Worm (Caenorhabditis elegans) whole organism, L4 larva: ENCODE measurements around the gene hlh-6.

Experiments used
- D1046.2 ChIP-seq: fragments of 200-800 bp; sonication (Bioruptor generic); IDR thresholded peaks from 2 replicates; pipeline ENCODE4 v1.3.6; 2022; ENCODE audit warnings: missing genetic modification characterization, missing compliant biosample characterization
- F37D6.2 ChIP-seq: sonication (generic microtip); optimal IDR thresholded peaks from 2 replicates; lab custom pipeline; 2016; ENCODE audit warnings: mild to moderate bottlenecking, missing genetic modification characterization, missing compliant biosample characterization
- F44E2.7 ChIP-seq: fragments of 200-800 bp; sonication (Bioruptor generic); IDR thresholded peaks from 2 replicates; pipeline ENCODE4 v2.1.2; 2022; ENCODE audit warnings: missing genetic modification characterization, missing compliant biosample characterization
- F49E8.2 ChIP-seq: sonication (generic microtip); optimal IDR thresholded peaks from 2 replicates; lab custom pipeline; 2016; ENCODE audit warnings: missing compliant biosample characterization, mild to moderate bottlenecking, missing genetic modification characterization, borderline replicate concordance
- T20F7.1 ChIP-seq: fragments of 200-800 bp; sonication (Bioruptor generic); optimal IDR thresholded peaks from 2 replicates; lab custom pipeline; 2018; ENCODE audit warnings: mild to moderate bottlenecking, missing genetic modification characterization, missing compliant biosample characterization
- Y48G9A.11 ChIP-seq: fragments of 200-800 bp; sonication (Bioruptor generic); IDR thresholded peaks from 2 replicates; pipeline ENCODE4 v1.3.6; 2022; ENCODE audit warnings: missing genetic modification reagents, missing genetic modification characterization, missing compliant biosample characterization
- ZK337.2 ChIP-seq: fragments of 200-800 bp; sonication (Bioruptor generic); IDR thresholded peaks from 2 replicates; pipeline ENCODE4 v1.3.6; 2022; ENCODE audit warnings: missing genetic modification reagents, missing genetic modification characterization, missing compliant biosample characterization
- aha-1 ChIP-seq: fragments of 150-350 bp; peaks from one replicate; lab custom pipeline; 2014; ENCODE audit warnings: missing biosample characterization, missing genetic modification characterization
- aly-2 ChIP-seq: sonication (generic microtip); optimal IDR thresholded peaks from 2 replicates; lab custom pipeline; 2018; ENCODE audit warnings: missing biosample characterization, missing genetic modification characterization
- ceh-20 ChIP-seq: fragments of 200-800 bp; sonication (Bioruptor generic); IDR thresholded peaks from 2 replicates; pipeline ENCODE4 v1.3.6; 2022; ENCODE audit warnings: missing genetic modification reagents, missing genetic modification characterization, missing compliant biosample characterization
- ceh-62 ChIP-seq: sonication (generic microtip); optimal IDR thresholded peaks from 2 replicates; lab custom pipeline; 2017; ENCODE audit warnings: missing biosample characterization, missing genetic modification characterization
- ces-1 ChIP-seq: fragments of 150-350 bp; sonication (generic microtip); optimal IDR thresholded peaks from 4 replicates; lab custom pipeline; 2014; ENCODE audit warnings: missing biosample characterization, missing genetic modification reagents, missing genetic modification characterization
- ctbp-1 ChIP-seq: fragments of 200-800 bp; sonication (Bioruptor generic); IDR thresholded peaks from 2 replicates; pipeline ENCODE4 v1.3.6; 2022; ENCODE audit warnings: missing genetic modification reagents, missing genetic modification characterization, missing compliant biosample characterization
- daf-16 ChIP-seq, 3 experiments: sonication (generic microtip); optimal IDR thresholded peaks; 2 replicates each; lab custom pipeline; 2016 to 2017; ENCODE audit warnings: missing genetic modification characterization in 3 of 3, missing genetic modification reagents in 3 of 3, mild to moderate bottlenecking in 2 of 3, missing compliant biosample characterization in 2 of 3, missing biosample characterization in 1 of 3, moderate library complexity in 1 of 3
- dmd-6 ChIP-seq: fragments of 200-800 bp; sonication (Bioruptor generic); IDR thresholded peaks from 2 replicates; pipeline ENCODE4 v1.3.6; 2022; ENCODE audit warnings: missing genetic modification reagents, missing genetic modification characterization, missing compliant biosample characterization
- dmd-9 ChIP-seq: fragments of 200-800 bp; sonication (Bioruptor generic); IDR thresholded peaks from 2 replicates; pipeline ENCODE4 v1.3.6; 2022; ENCODE audit warnings: missing genetic modification reagents, missing genetic modification characterization, missing compliant biosample characterization
- duxl-1 ChIP-seq: sonication (generic microtip); optimal IDR thresholded peaks from 2 replicates; lab custom pipeline; 2016; ENCODE audit warnings: mild to moderate bottlenecking, missing genetic modification characterization, moderate library complexity, missing compliant biosample characterization; ENCODE audit not compliant: poor library complexity
- egl-27 ChIP-seq: sonication (generic microtip); optimal IDR thresholded peaks from 3 replicates; lab custom pipeline; 2017; ENCODE audit warnings: missing biosample characterization, missing genetic modification reagents, missing genetic modification characterization
- hif-1 ChIP-seq, 2 experiments: sonication (generic microtip); optimal IDR thresholded peaks; 2 replicates each; lab custom pipeline; 2016 to 2017; ENCODE audit warnings: missing compliant biosample characterization in 2 of 2, missing genetic modification characterization in 2 of 2, missing genetic modification reagents in 2 of 2, missing genotype in 2 of 2, mild to moderate bottlenecking in 1 of 2
- hlh-11 ChIP-seq: fragments of 200-800 bp; sonication (Bioruptor generic); optimal IDR thresholded peaks from 2 replicates; lab custom pipeline; 2018; ENCODE audit warnings: mild to moderate bottlenecking, missing genetic modification characterization, missing compliant biosample characterization
- hlh-30 ChIP-seq: sonication (generic microtip); optimal IDR thresholded peaks from 2 replicates; lab custom pipeline; 2017; ENCODE audit warnings: antibody characterized with exemption, mild to moderate bottlenecking, missing genetic modification characterization, missing compliant biosample characterization; ENCODE audit not compliant: insufficient read depth
- lim-7 ChIP-seq: fragments of 200-800 bp; sonication (Bioruptor generic); IDR thresholded peaks from 2 replicates; pipeline ENCODE4 v1.3.6; 2022; ENCODE audit warnings: missing genetic modification characterization, missing compliant biosample characterization
- lin-38 ChIP-seq: fragments of 200-800 bp; sonication (Bioruptor generic); IDR thresholded peaks from 2 replicates; pipeline ENCODE4 v1.3.6; 2022; ENCODE audit warnings: missing genetic modification reagents, missing genetic modification characterization, missing compliant biosample characterization
- lir-3 ChIP-seq: sonication (generic microtip); optimal IDR thresholded peaks from 2 replicates; lab custom pipeline; 2016; ENCODE audit warnings: mild to moderate bottlenecking, missing genetic modification characterization, missing compliant biosample characterization
- madf-9 ChIP-seq: fragments of 200-800 bp; sonication (Bioruptor generic); conservative IDR thresholded peaks from 2 replicates; pipeline ENCODE4 v1.3.6; 2022; ENCODE audit warnings: missing genetic modification reagents, missing genetic modification characterization, missing compliant biosample characterization
- mdl-1 ChIP-seq, 2 experiments: fragments of 150-350 bp in 1 of 2; sonication (generic microtip) in 1 of 2; optimal IDR thresholded peaks; 2 replicates each; lab custom pipeline; 2014 to 2017; ENCODE audit warnings: missing biosample characterization in 2 of 2, missing genetic modification characterization in 2 of 2
- mep-1 ChIP-seq: fragments of 150-350 bp; sonication (generic microtip); optimal IDR thresholded peaks from 3 replicates; lab custom pipeline; 2014; ENCODE audit warnings: missing biosample characterization, missing genetic modification characterization
- mes-2 ChIP-seq: sonication (generic microtip); optimal IDR thresholded peaks from 2 replicates; lab custom pipeline; 2016; ENCODE audit warnings: missing genotype, mild to moderate bottlenecking, missing genetic modification characterization, missing compliant biosample characterization; ENCODE audit not compliant: poor library complexity, severe bottlenecking
- mxl-2 ChIP-seq: fragments of 200-800 bp; sonication (Bioruptor generic); conservative IDR thresholded peaks from 2 replicates; pipeline ENCODE4 v1.3.6; 2022; ENCODE audit warnings: missing genetic modification reagents, missing genetic modification characterization, missing compliant biosample characterization
- nhr-102 ChIP-seq: sonication (generic microtip); optimal IDR thresholded peaks from 2 replicates; lab custom pipeline; 2016; ENCODE audit warnings: mild to moderate bottlenecking, missing genetic modification characterization, moderate library complexity, missing compliant biosample characterization
- nhr-11 ChIP-seq: fragments of 150-350 bp; optimal IDR thresholded peaks from 2 replicates; lab custom pipeline; 2014; ENCODE audit warnings: missing biosample characterization, missing genetic modification characterization
- nhr-237 ChIP-seq: sonication (generic microtip); optimal IDR thresholded peaks from 2 replicates; lab custom pipeline; 2017; ENCODE audit warnings: missing biosample characterization, missing genetic modification characterization
- nhr-25 ChIP-seq: sonication (generic microtip); optimal IDR thresholded peaks from 2 replicates; lab custom pipeline; 2017; ENCODE audit warnings: missing genetic modification characterization, mild to moderate bottlenecking, missing compliant biosample characterization, antibody characterized with exemption, moderate library complexity, borderline replicate concordance; ENCODE audit not compliant: insufficient read depth
- nhr-28 ChIP-seq: fragments of 150-350 bp; optimal IDR thresholded peaks from 2 replicates; lab custom pipeline; 2014; ENCODE audit warnings: missing biosample characterization, missing genetic modification characterization
- nhr-41 ChIP-seq: fragments of 200-800 bp; sonication (Bioruptor generic); IDR thresholded peaks from 2 replicates; pipeline ENCODE4 v1.3.6; 2022; ENCODE audit warnings: missing genetic modification reagents, missing genetic modification characterization, missing compliant biosample characterization
- nhr-6 ChIP-seq: fragments of 150-350 bp; optimal IDR thresholded peaks from 2 replicates; lab custom pipeline; 2014; ENCODE audit warnings: missing biosample characterization, missing genetic modification characterization
- pqm-1 ChIP-seq: sonication (generic microtip); optimal IDR thresholded peaks from 2 replicates; lab custom pipeline; 2017; ENCODE audit warnings: missing biosample characterization, missing genetic modification characterization
- rbr-2 ChIP-seq: sonication (generic microtip); optimal IDR thresholded peaks from 2 replicates; lab custom pipeline; 2016; ENCODE audit warnings: missing genotype, missing genetic modification characterization, missing compliant biosample characterization
- tag-97 ChIP-seq: fragments of 200-800 bp; sonication (Bioruptor generic); IDR thresholded peaks from 2 replicates; pipeline ENCODE4 v1.3.6; 2022; ENCODE audit warnings: missing genetic modification characterization, missing compliant biosample characterization
- tra-1 ChIP-seq: fragments of 200-800 bp; sonication (Bioruptor generic); IDR thresholded peaks from 2 replicates; pipeline ENCODE4 v1.3.6; 2022; ENCODE audit warnings: missing genetic modification reagents, missing genetic modification characterization, missing compliant biosample characterization
- unc-130 ChIP-seq: sonication (generic microtip); optimal IDR thresholded peaks from 2 replicates; lab custom pipeline; 2016; ENCODE audit warnings: missing genetic modification reagents, missing genetic modification characterization, missing compliant biosample characterization
- unc-39 ChIP-seq: sonication (generic microtip); optimal IDR thresholded peaks from 2 replicates; lab custom pipeline; 2017; ENCODE audit warnings: missing biosample characterization, missing genetic modification characterization
- vab-7 ChIP-seq: fragments of 200-800 bp; sonication (Bioruptor generic); IDR thresholded peaks from 2 replicates; pipeline ENCODE4 v1.3.6; 2022; ENCODE audit warnings: missing genetic modification reagents, missing genetic modification characterization, missing compliant biosample characterization
- zag-1 ChIP-seq: fragments of 150-350 bp; optimal IDR thresholded peaks from 2 replicates; lab custom pipeline; 2014; ENCODE audit warnings: missing biosample characterization, missing genetic modification characterization
- zip-2 ChIP-seq: fragments of 150-350 bp; optimal IDR thresholded peaks from 2 replicates; lab custom pipeline; 2014; ENCODE audit warnings: missing biosample characterization, missing genetic modification characterization
- ztf-11 ChIP-seq: fragments of 150-350 bp; optimal IDR thresholded peaks from 2 replicates; lab custom pipeline; 2014; ENCODE audit warnings: missing biosample characterization, missing genetic modification characterization

Gene hlh-6

ce11 chrII:9594924-9595323, 19.7 kb downstream of the hlh-6 start, which contains the start of gene E02H1.5:
Gene E02H1.5 (plus strand): TSS chrII:9595224.
- no peak for TF ChIP-seq dmd-6 (GFP tag; lab: Robert Waterston, UW)
- TF ChIP-seq nhr-11 (tag; lab: Kevin White, UChicago): no peak
- no peak for TF ChIP-seq D1046.2
- no peak for TF ChIP-seq hlh-11
- TF ChIP-seq ceh-62 (tag; lab: Kevin White, UChicago): no peak
- TF ChIP-seq nhr-25 (tag; lab: Kevin White, UChicago): no peak
- TF ChIP-seq mdl-1 (tag; optimal IDR thresholded peaks at IDR 0.05; lab: Kevin White, UChicago): no peak
- TF ChIP-seq zip-2 (tag; lab: Kevin White, UChicago): no peak
- no peak for TF ChIP-seq lir-3
- no peak for TF ChIP-seq unc-130 (GFP tag; lab: Kevin White, UChicago)

ce11 chrII:9592737-9593136, 21.9 kb downstream of the hlh-6 start, which contains the start of gene parp-2:
Gene parp-2 (plus strand): TSS chrII:9593037.
- TF ChIP-seq ztf-11 (tag; lab: Kevin White, UChicago) (no peak), nhr-41 (GFP tag; lab: Robert Waterston, UW) (no peak), F37D6.2 (tag; lab: Kevin White, UChicago) (no peak), mxl-2 (no peak), hlh-30 (tag; lab: Kevin White, UChicago) (no peak), aly-2 (tag; lab: Kevin White, UChicago) (no peak), lim-7 (GFP tag; lab: Robert Waterston, UW) (no peak), unc-39 (tag; lab: Kevin White, UChicago) (no peak), pqm-1 (tag; lab: Kevin White, UChicago) (no peak), ceh-20 (no peak), F49E8.2 (no peak), ZK337.2 (GFP tag; lab: Robert Waterston, UW) (no peak), F44E2.7 (no peak), ctbp-1 (GFP tag; lab: Robert Waterston, UW) (no peak), T20F7.1 (GFP tag; lab: Kevin White, UChicago) (no peak), ceh-62 (tag; lab: Kevin White, UChicago) (no peak)

ce11 chrII:9591071-9591470, 23.6 kb downstream of the hlh-6 start, which contains the start of the genes E02H1.1 and tag-124:
Gene E02H1.1 (minus strand): TSS chrII:9591164.
Gene tag-124 (plus strand): TSS chrII:9591292.
- TF ChIP-seq nhr-28: peak; percentile 35
- no peak for TF ChIP-seq zag-1
- TF ChIP-seq dmd-9 (GFP tag; lab: Robert Waterston, UW): peak; percentile 93
- no peak for TF ChIP-seq vab-7 (GFP tag; lab: Robert Waterston, UW)
- peak; percentile 99 for TF ChIP-seq mes-2 (tag; lab: Kevin White, UChicago)
- peak; percentile 69 for TF ChIP-seq mep-1
- peak; percentile 49 for TF ChIP-seq aha-1
- peak; percentile 65; the same call in 1 of the 2 replicates for TF ChIP-seq tra-1 (GFP tag; lab: Robert Waterston, UW)
- no peak for TF ChIP-seq egl-27
- TF ChIP-seq ZK337.2 (GFP tag; lab: Robert Waterston, UW): peak; percentile 83
- TF ChIP-seq tag-97 (GFP tag; lab: Robert Waterston, UW): 0 out of 2 replicates have a peak, but pooled peaks have one; percentile 51
- TF ChIP-seq hlh-11: peak; percentile 33
- TF ChIP-seq Y48G9A.11 (GFP tag; lab: Robert Waterston, UW): peak; percentile 70; the same call in 1 of the 2 replicates
- TF ChIP-seq dmd-6 (GFP tag; lab: Robert Waterston, UW): peak; percentile 73
- no peak for TF ChIP-seq mdl-1 (tag; optimal IDR thresholded peaks at IDR 0.05; lab: Kevin White, UChicago)
- TF ChIP-seq duxl-1 (tag; lab: Kevin White, UChicago): peak; percentile 86
- peak; percentile 46 for TF ChIP-seq rbr-2 (tag; lab: Kevin White, UChicago)
- no peak for TF ChIP-seq ces-1
- peak; percentile 19 for TF ChIP-seq nhr-6
- peak; percentile 66 for TF ChIP-seq madf-9 (GFP tag; lab: Robert Waterston, UW)
- peak; percentile 78 for TF ChIP-seq zip-2 (tag; lab: Kevin White, UChicago)
- 0 out of 2 replicates have a peak, but pooled peaks have one; percentile 31 for TF ChIP-seq ctbp-1 (GFP tag; lab: Robert Waterston, UW)
- TF ChIP-seq hif-1 (tag; optimal IDR thresholded peaks at IDR 0.05; lab: Kevin White, UChicago): peak in 1 of 2 experiments; percentile 90
- TF ChIP-seq nhr-237: no peak
- peak in 1 of 2 experiments; percentile 11 for TF ChIP-seq daf-16 (GFP tag; optimal IDR thresholded peaks at IDR 0.05; lab: Kevin White, UChicago)
- TF ChIP-seq daf-16 (tag; optimal IDR thresholded peaks at IDR 0.05; lab: Kevin White, UChicago): peak; percentile 23
- TF ChIP-seq nhr-102 (tag; lab: Kevin White, UChicago): peak; percentile 48
- peak; percentile 87 for TF ChIP-seq nhr-11 (tag; lab: Kevin White, UChicago)
- TF ChIP-seq lin-38 (GFP tag; lab: Robert Waterston, UW): peak; percentile 62
